Fruit fly (Drosophila melanogaster) whole organism, embryonic: ENCODE data around the gene CG7903.

Experiments
- BEAF-32 ChIP-seq: fragments of 200-800 bp; sonication (Bioruptor generic); optimal IDR thresholded peaks from 3 replicates; lab custom pipeline; 2017; ENCODE audit warnings: missing biosample characterization, missing genetic modification characterization, mild to moderate bottlenecking, moderate library complexity, missing genetic modification reagents
- CG10462 ChIP-seq: fragments of 200-800 bp; sonication (Bioruptor generic); optimal IDR thresholded peaks from 2 replicates; lab custom pipeline; 2016; ENCODE audit warnings: missing biosample characterization, missing genetic modification characterization
- CG10959 ChIP-seq: fragments of 200-800 bp; sonication (Bioruptor generic); IDR thresholded peaks from 2 replicates; pipeline ENCODE4 v1.3.6; 2022; ENCODE audit warnings: missing biosample characterization, missing genetic modification characterization
- CG10979 ChIP-seq: fragments of 200-800 bp; sonication (Bioruptor generic); optimal IDR thresholded peaks from 2 replicates; lab custom pipeline; 2018; ENCODE audit warnings: missing biosample characterization, mild to moderate bottlenecking, missing genetic modification characterization, moderate library complexity
- CG11695 ChIP-seq: fragments of 200-800 bp; sonication (Bioruptor generic); IDR thresholded peaks from 3 replicates; pipeline ENCODE4 v1.3.6; 2022; ENCODE audit warnings: missing biosample characterization, missing genetic modification characterization
- CG12071 ChIP-seq: fragments of 200-800 bp; sonication (Bioruptor generic); optimal IDR thresholded peaks from 3 replicates; lab custom pipeline; 2018; ENCODE audit warnings: missing biosample characterization, mild to moderate bottlenecking, missing genetic modification characterization
- CG1233 ChIP-seq: fragments of 200-800 bp; sonication (Bioruptor generic); optimal IDR thresholded peaks from 4 replicates; lab custom pipeline; 2018; ENCODE audit warnings: missing biosample characterization, mild to moderate bottlenecking, missing genetic modification characterization
- CG12769 ChIP-seq: fragments of 200-800 bp; sonication (Bioruptor generic); optimal IDR thresholded peaks from 2 replicates; lab custom pipeline; 2019; ENCODE audit warnings: missing biosample characterization, mild to moderate bottlenecking, missing genetic modification characterization, moderate library complexity
- CG14667 ChIP-seq: fragments of 200-800 bp; sonication (Bioruptor generic); IDR thresholded peaks from 2 replicates; pipeline ENCODE4 v1.3.6; 2022; ENCODE audit warnings: missing biosample characterization, missing genetic modification characterization
- CG1603 ChIP-seq: fragments of 200-800 bp; sonication (Bioruptor generic); optimal IDR thresholded peaks from 2 replicates; lab custom pipeline; 2019; ENCODE audit warnings: missing biosample characterization, mild to moderate bottlenecking, missing genetic modification characterization, moderate library complexity
- CG16779 ChIP-seq: fragments of 200-800 bp; sonication (Bioruptor generic); IDR thresholded peaks from 2 replicates; pipeline ENCODE4 v1.3.6; 2022; ENCODE audit warnings: missing biosample characterization, missing genetic modification characterization
- CG17829 ChIP-seq: fragments of 200-800 bp; optimal IDR thresholded peaks from 2 replicates; lab custom pipeline; 2019; ENCODE audit warnings: missing biosample characterization, mild to moderate bottlenecking, missing genetic modification characterization, moderate library complexity
- CG30403 ChIP-seq: fragments of 200-800 bp; sonication (Bioruptor generic); optimal IDR thresholded peaks from 3 replicates; lab custom pipeline; 2016; ENCODE audit warnings: missing biosample characterization, missing genetic modification characterization
- CG3281 ChIP-seq: fragments of 200-800 bp; sonication (Bioruptor generic); optimal IDR thresholded peaks from 3 replicates; lab custom pipeline; 2017; ENCODE audit warnings: missing biosample characterization, mild to moderate bottlenecking, missing genetic modification characterization
- CG4328 ChIP-seq: fragments of 200-800 bp; sonication (Bioruptor generic); optimal IDR thresholded peaks from 3 replicates; lab custom pipeline; 2017; ENCODE audit warnings: missing biosample characterization, missing genetic modification reagents, missing genetic modification characterization
- CG4404 ChIP-seq: fragments of 200-800 bp; sonication (Bioruptor generic); IDR thresholded peaks from 2 replicates; pipeline ENCODE4 v1.3.6; 2022; ENCODE audit warnings: missing biosample characterization, missing genetic modification characterization
- CG7839 ChIP-seq: fragments of 200-800 bp; sonication (Bioruptor generic); optimal IDR thresholded peaks from 3 replicates; lab custom pipeline; 2018; ENCODE audit warnings: missing biosample characterization, mild to moderate bottlenecking, missing genetic modification characterization, moderate library complexity
- CG9797 ChIP-seq: fragments of 200-800 bp; sonication (Bioruptor generic); optimal IDR thresholded peaks from 3 replicates; lab custom pipeline; 2018; ENCODE audit warnings: missing biosample characterization, mild to moderate bottlenecking, missing genetic modification characterization
- Deaf1 ChIP-seq: fragments of 200-800 bp; optimal IDR thresholded peaks from 3 replicates; lab custom pipeline; 2019; ENCODE audit warnings: missing biosample characterization, mild to moderate bottlenecking, missing genetic modification characterization, moderate library complexity
- Dp ChIP-seq: fragments of 200-800 bp; sonication (Bioruptor generic); optimal IDR thresholded peaks from 2 replicates; lab custom pipeline; 2018; ENCODE audit warnings: missing biosample characterization, mild to moderate bottlenecking, missing genetic modification characterization, moderate library complexity
- E2f2 ChIP-seq: fragments of 200-800 bp; sonication (Bioruptor generic); IDR thresholded peaks from 2 replicates; pipeline ENCODE4 v1.3.6; 2022; ENCODE audit warnings: missing biosample characterization, missing genetic modification characterization
- Elba2 ChIP-seq: fragments of 200-800 bp; sonication (Bioruptor generic); optimal IDR thresholded peaks from 3 replicates; lab custom pipeline; 2016; ENCODE audit warnings: missing biosample characterization, missing genetic modification characterization
- Ets97D ChIP-seq: fragments of 200-800 bp; sonication (Bioruptor generic); optimal IDR thresholded peaks from 3 replicates; lab custom pipeline; 2016; ENCODE audit warnings: missing biosample characterization, missing genetic modification characterization
- Myb ChIP-seq: fragments of 200-800 bp; sonication (Bioruptor generic); optimal IDR thresholded peaks from 2 replicates; lab custom pipeline; 2016; ENCODE audit warnings: missing biosample characterization, missing genetic modification characterization
- Ravus ChIP-seq: fragments of 200-800 bp; sonication (Bioruptor generic); IDR thresholded peaks from 2 replicates; pipeline ENCODE4 v1.3.6; 2022; ENCODE audit warnings: missing biosample characterization, missing genetic modification characterization
- Rfx ChIP-seq: fragments of 200-800 bp; sonication (Bioruptor generic); IDR thresholded peaks from 2 replicates; pipeline ENCODE4 v1.3.6; 2022; ENCODE audit warnings: missing biosample characterization, missing genetic modification characterization
- Sox100B ChIP-seq: fragments of 200-800 bp; sonication (Bioruptor generic); optimal IDR thresholded peaks from 3 replicates; lab custom pipeline; 2018; ENCODE audit warnings: missing biosample characterization, mild to moderate bottlenecking, missing genetic modification characterization
- TFAM ChIP-seq: fragments of 200-800 bp; sonication (Bioruptor generic); optimal IDR thresholded peaks from 2 replicates; lab custom pipeline; 2017; ENCODE audit warnings: missing biosample characterization, missing genetic modification characterization, inconsistent platforms
- Taf1 ChIP-seq: fragments of 200-800 bp; sonication (Bioruptor generic); IDR thresholded peaks from 2 replicates; pipeline ENCODE4 v1.3.6; 2022; ENCODE audit warnings: missing biosample characterization, missing genetic modification characterization
- Trl ChIP-seq, 3 experiments: fragments of >200 bp in 2 of 3; fragments of 200-800 bp in 1 of 3; sonication (Bioruptor generic) in 1 of 3; optimal IDR thresholded peaks; 2 replicates in 1 of 3; 3 replicates in 2 of 3; lab custom pipeline; 2016 to 2017; ENCODE audit warnings: missing biosample characterization in 1 of 3, missing genetic modification characterization in 1 of 3
- Usf ChIP-seq: fragments of 200-800 bp; sonication (Bioruptor generic); optimal IDR thresholded peaks from 2 replicates; lab custom pipeline; 2017; ENCODE audit warnings: missing genotype, missing biosample characterization, missing genetic modification characterization
- cg ChIP-seq: fragments of 200-800 bp; sonication (Bioruptor generic); optimal IDR thresholded peaks from 3 replicates; lab custom pipeline; 2019; ENCODE audit warnings: missing biosample characterization, mild to moderate bottlenecking, missing genetic modification characterization, moderate library complexity
- chinmo ChIP-seq: fragments of 200-800 bp; sonication (Bioruptor generic); IDR thresholded peaks from 4 replicates; pipeline ENCODE4 v1.3.6; 2022; ENCODE audit warnings: missing biosample characterization, missing genetic modification characterization; ENCODE audit not compliant: partially characterized antibody
- crp ChIP-seq, 2 experiments: fragments of 200-800 bp; sonication (Bioruptor generic); optimal IDR thresholded peaks; 2 replicates in 1 of 2; 3 replicates in 1 of 2; lab custom pipeline; 2017; ENCODE audit warnings: missing biosample characterization in 2 of 2, missing genetic modification characterization in 2 of 2, mild to moderate bottlenecking in 1 of 2, moderate library complexity in 1 of 2
- ems ChIP-seq: fragments of 200-800 bp; sonication (Bioruptor generic); optimal IDR thresholded peaks from 3 replicates; lab custom pipeline; 2016; ENCODE audit warnings: missing biosample characterization, missing genetic modification characterization
- esg ChIP-seq: fragments of 200-800 bp; sonication (Bioruptor generic); conservative IDR thresholded peaks from 2 replicates; pipeline ENCODE4 v1.3.6; 2022; ENCODE audit warnings: missing biosample characterization, missing genetic modification characterization
- fd64A ChIP-seq: fragments of 200-800 bp; sonication (Bioruptor generic); optimal IDR thresholded peaks from 3 replicates; lab custom pipeline; 2018; ENCODE audit warnings: missing biosample characterization, mild to moderate bottlenecking, missing genetic modification characterization
- gro ChIP-seq: fragments of 200-800 bp; sonication (Bioruptor generic); optimal IDR thresholded peaks from 2 replicates; lab custom pipeline; 2016; ENCODE audit warnings: missing biosample characterization, missing genetic modification characterization
- gt ChIP-seq: fragments of 200-800 bp; sonication (Bioruptor generic); IDR thresholded peaks from 2 replicates; pipeline ENCODE4 v1.3.6; 2022; ENCODE audit warnings: missing biosample characterization, missing genetic modification characterization
- hb ChIP-seq: fragments of 200-800 bp; sonication (Bioruptor generic); IDR thresholded peaks from 3 replicates; pipeline ENCODE4 v1.3.6; 2022; ENCODE audit warnings: missing biosample characterization, missing genetic modification characterization; ENCODE audit not compliant: partially characterized antibody
- insv ChIP-seq, 2 experiments: fragments of 200-800 bp; sonication (Bioruptor generic); optimal IDR thresholded peaks; 3 replicates each; lab custom pipeline; 2016 to 2018; ENCODE audit warnings: missing biosample characterization in 2 of 2, missing genetic modification characterization in 2 of 2
- kay ChIP-seq: fragments of 200-800 bp; sonication (Bioruptor generic); optimal IDR thresholded peaks from 2 replicates; lab custom pipeline; 2016; ENCODE audit warnings: missing biosample characterization, missing genetic modification characterization
- mirr ChIP-seq: fragments of 200-800 bp; sonication (Bioruptor generic); optimal IDR thresholded peaks from 3 replicates; lab custom pipeline; 2018; ENCODE audit warnings: missing biosample characterization, mild to moderate bottlenecking, missing genetic modification characterization
- onecut ChIP-seq: fragments of 200-800 bp; sonication (Bioruptor generic); IDR thresholded peaks from 2 replicates; pipeline ENCODE4 v1.3.6; 2022; ENCODE audit warnings: missing biosample characterization, missing genetic modification characterization
- pho ChIP-seq: fragments of 200-800 bp; sonication (Bioruptor generic); optimal IDR thresholded peaks from 2 replicates; lab custom pipeline; 2016; ENCODE audit warnings: missing biosample characterization, missing genetic modification characterization
- trem ChIP-seq: fragments of 200-800 bp; optimal IDR thresholded peaks from 3 replicates; lab custom pipeline; 2019; ENCODE audit warnings: missing biosample characterization, mild to moderate bottlenecking, missing genetic modification characterization, moderate library complexity
- tup ChIP-seq: fragments of 200-800 bp; sonication (Bioruptor generic); optimal IDR thresholded peaks from 2 replicates; lab custom pipeline; 2016; ENCODE audit warnings: missing biosample characterization, mild to moderate bottlenecking, missing genetic modification characterization, moderate library complexity
- twi ChIP-seq: fragments of 200-800 bp; optimal IDR thresholded peaks from 2 replicates; lab custom pipeline; 2019; ENCODE audit warnings: missing biosample characterization, mild to moderate bottlenecking, missing genetic modification characterization, moderate library complexity
- zen ChIP-seq: fragments of 200-800 bp; sonication (Bioruptor generic); optimal IDR thresholded peaks from 3 replicates; lab custom pipeline; 2018; ENCODE audit warnings: missing biosample characterization, mild to moderate bottlenecking, missing genetic modification characterization, moderate library complexity
- zfh2 ChIP-seq: fragments of 200-800 bp; sonication (Bioruptor generic); optimal IDR thresholded peaks from 2 replicates; lab custom pipeline; 2016; ENCODE audit warnings: missing biosample characterization, missing genetic modification characterization

The CG7903 gene

dm6 chr3R:30004648-30005047, 9.6 kb upstream of the CG7903 start, which contains the start of the genes Nlp and Nph (continued):
- TF ChIP-seq zfh2 (no peak), gro (GFP tag; lab: Kevin White, UChicago) (no peak), CG4328 (GFP tag; lab: Kevin White, UChicago) (no peak), CG14667 (GFP tag; lab: Robert Waterston, UW) (no peak), fd64A (GFP tag; lab: Kevin White, UChicago) (no peak), Deaf1 (no peak), zen (tag; lab: Kevin White, UChicago) (no peak), Ets97D (GFP tag; lab: Kevin White, UChicago) (peak; percentile 71), CG30403 (GFP tag; lab: Kevin White, UChicago) (peak; percentile 40), gt (no peak), CG16779 (GFP tag; lab: Robert Waterston, UW) (no peak), ems (GFP tag; lab: Kevin White, UChicago) (peak; percentile 3), CG1233 (GFP tag; lab: Kevin White, UChicago) (no peak), mirr (GFP tag; lab: Kevin White, UChicago) (no peak), CG10959 (no peak), CG7839 (tag; lab: Kevin White, UChicago) (no peak), CG12071 (no peak), CG3281 (GFP tag; lab: Kevin White, UChicago) (peak; percentile 39), Trl (optimal IDR thresholded peaks at IDR 0.05; lab: Kevin White, UChicago) (no peak), Trl (GFP tag; optimal IDR thresholded peaks at IDR 0.05; lab: Kevin White, UChicago) (peak; percentile 0), kay (GFP tag; lab: Kevin White, UChicago) (no peak), CG10979 (tag; lab: Kevin White, UChicago) (peak; percentile 15), CG4404 (no peak), Rfx (GFP tag; lab: Robert Waterston, UW) (peak; percentile 48; the same call in 1 of the 2 replicates), Sox100B (GFP tag; lab: Kevin White, UChicago) (no peak), CG12769 (no peak), BEAF-32 (GFP tag; lab: Kevin White, UChicago) (peak; percentile 86), CG11695 (GFP tag; lab: Robert Waterston, UW) (no peak), CG17829 (tag; lab: Kevin White, UChicago) (peak; percentile 80), twi (tag; lab: Kevin White, UChicago) (peak; percentile 41)
- TF ChIP-seq, all 482 proteins: peak for 131

dm6 chr3R:30000286-30000685, 5.3 kb upstream of the CG7903 start, which contains the start of gene Tace:
TSS of gene Tace (plus strand) at chr3R:30000530.
- TF ChIP-seq Myb (peak; percentile 76), esg (GFP tag; lab: Robert Waterston, UW) (no peak), CG1603 (tag; lab: Kevin White, UChicago) (peak; percentile 16), chinmo (GFP tag; lab: Robert Waterston, UW) (0 out of 4 replicates have a peak, but pooled peaks have one; percentile 20), Dp (peak; percentile 66), TFAM (GFP tag; lab: Kevin White, UChicago) (no peak), Ravus (GFP tag; lab: Robert Waterston, UW) (no peak), Taf1 (GFP tag; lab: Robert Waterston, UW) (no peak), pho (GFP tag; lab: Kevin White, UChicago) (no peak), zen (tag; lab: Kevin White, UChicago) (peak; percentile 48), CG10462 (GFP tag; lab: Kevin White, UChicago) (peak; percentile 95), E2f2 (GFP tag; lab: Robert Waterston, UW) (peak; percentile 68), crp (GFP tag; optimal IDR thresholded peaks at IDR 0.05; lab: Kevin White, UChicago) (peak in 1 of 2 experiments; percentile 36), Usf (no peak), Elba2 (GFP tag; lab: Kevin White, UChicago) (peak; percentile 85), onecut (peak; percentile 100), CG9797 (peak; percentile 15), tup (no peak), CG1233 (GFP tag; lab: Kevin White, UChicago) (no peak), insv (GFP tag; optimal IDR thresholded peaks at IDR 0.05; lab: Kevin White, UChicago) (peak in 1 of 2 experiments; percentile 96), trem (peak; percentile 31), BEAF-32 (GFP tag; lab: Kevin White, UChicago) (peak; percentile 7), hb (GFP tag; lab: Robert Waterston, UW) (no peak), cg (GFP tag; lab: Kevin White, UChicago) (no peak)
